Worm (Caenorhabditis elegans) whole organism, young adult: ENCODE measurements around the gene ncap-1.

ENCODE experiments used
- F10E7.11 ChIP-seq: sonication (generic microtip); optimal IDR thresholded peaks from 2 replicates; lab custom pipeline; 2017; ENCODE audit warnings: mild to moderate bottlenecking, missing genetic modification characterization, moderate library complexity, missing compliant biosample characterization
- F37B4.10 ChIP-seq: fragments of 200-800 bp; sonication (Bioruptor generic); IDR thresholded peaks from 2 replicates; pipeline ENCODE4 v1.3.6; 2022; ENCODE audit warnings: missing genetic modification characterization, missing compliant biosample characterization
- ZK185.1 ChIP-seq: sonication (generic microtip); optimal IDR thresholded peaks from 2 replicates; lab custom pipeline; 2016; ENCODE audit warnings: mild to moderate bottlenecking, missing genetic modification characterization, missing compliant biosample characterization; ENCODE audit not compliant: poor library complexity, severe bottlenecking
- ama-1 ChIP-seq, 3 experiments: fragments of 150-350 bp in 1 of 3; sonication (generic microtip) in 2 of 3; optimal IDR thresholded peaks; 2 replicates each; lab custom pipeline; 2014 to 2018; ENCODE audit warnings: missing biosample characterization in 2 of 3, missing genetic modification characterization in 2 of 3, missing genetic modification reagents in 2 of 3
- aptf-3 ChIP-seq: fragments of 200-800 bp; sonication (Bioruptor generic); IDR thresholded peaks from 2 replicates; pipeline ENCODE4 v1.3.6; 2022; ENCODE audit warnings: missing genetic modification characterization, missing compliant biosample characterization
- athp-1 ChIP-seq: sonication (generic microtip); optimal IDR thresholded peaks from 2 replicates; lab custom pipeline; 2017; ENCODE audit warnings: mild to moderate bottlenecking, missing genetic modification characterization, missing compliant biosample characterization
- ceh-79 ChIP-seq: sonication (generic microtip); optimal IDR thresholded peaks from 2 replicates; lab custom pipeline; 2017; ENCODE audit warnings: mild to moderate bottlenecking, missing genetic modification characterization, missing compliant biosample characterization
- efl-1 ChIP-seq: fragments of 150-350 bp; optimal IDR thresholded peaks from 2 replicates; lab custom pipeline; 2014; ENCODE audit warnings: missing biosample characterization, missing genetic modification reagents, missing genetic modification characterization
- hsf-1 ChIP-seq: fragments of 200-800 bp; sonication (Bioruptor generic); IDR thresholded peaks from 2 replicates; pipeline ENCODE4 v1.3.6; 2022; ENCODE audit warnings: missing genetic modification reagents, missing genetic modification characterization, missing compliant biosample characterization
- lin-40 ChIP-seq: sonication (generic microtip); optimal IDR thresholded peaks from 2 replicates; lab custom pipeline; 2016; ENCODE audit warnings: missing genetic modification characterization, mild to moderate bottlenecking, missing compliant biosample characterization, missing genotype, missing genetic modification reagents
- madf-10 ChIP-seq: sonication (generic microtip); optimal IDR thresholded peaks from 2 replicates; lab custom pipeline; 2016; ENCODE audit warnings: mild to moderate bottlenecking, missing genetic modification characterization, missing compliant biosample characterization
- mxl-1 ChIP-seq: sonication (generic microtip); optimal IDR thresholded peaks from 2 replicates; lab custom pipeline; 2016; ENCODE audit warnings: missing genetic modification characterization, missing compliant biosample characterization
- snpc-4 ChIP-seq, 5 experiments: fragments of 150-350 bp in 1 of 5; sonication (generic microtip) in 4 of 5; optimal IDR thresholded peaks; 2 replicates each; lab custom pipeline; 2014 to 2018; ENCODE audit warnings: missing genetic modification characterization in 5 of 5, missing biosample characterization in 3 of 5, antibody characterized with exemption in 2 of 5, mild to moderate bottlenecking in 2 of 5, missing compliant biosample characterization in 2 of 5, missing genotype in 2 of 5, moderate library complexity in 2 of 5, missing genetic modification reagents in 1 of 5
- ztf-22 ChIP-seq: fragments of 200-800 bp; sonication (Bioruptor generic); optimal IDR thresholded peaks from 2 replicates; lab custom pipeline; 2018; ENCODE audit warnings: mild to moderate bottlenecking, missing genetic modification characterization, moderate library complexity, missing compliant biosample characterization

DNA sequence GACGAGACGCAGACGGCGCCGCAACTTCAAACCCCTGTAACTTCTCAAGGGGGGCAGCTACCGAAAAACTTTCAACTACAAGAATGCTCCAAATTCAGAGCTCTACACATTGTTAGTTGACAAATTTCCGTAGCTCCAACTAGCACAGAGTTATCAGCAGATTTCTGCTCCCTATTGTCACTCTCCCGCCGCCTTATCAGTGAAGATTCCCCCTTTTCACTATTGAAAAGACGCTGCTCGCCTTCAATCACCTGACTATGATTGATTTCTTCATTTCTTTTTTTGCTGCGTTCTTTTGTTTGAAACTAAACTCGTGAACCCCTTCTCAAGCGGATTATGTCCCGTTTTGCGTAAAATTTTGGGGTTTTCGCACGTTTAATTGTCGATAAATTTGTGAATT lies 3.2 kb upstream of the ncap-1 start:
- TF ChIP-seq lin-40 (tag; lab: Kevin White, UChicago) (no peak), ztf-22 (no peak), ZK185.1 (tag; lab: Kevin White, UChicago) (no peak), athp-1 (tag; lab: Kevin White, UChicago) (no peak), ama-1 (optimal IDR thresholded peaks at IDR 0.05; lab: Kevin White, UChicago) (no peak), ama-1 (GFP tag; optimal IDR thresholded peaks at IDR 0.05; lab: Kevin White, UChicago) (no peak), F37B4.10 (no peak), hsf-1 (GFP tag; lab: Robert Waterston, UW) (no peak), madf-10 (tag; lab: Kevin White, UChicago) (no peak), F10E7.11 (tag; lab: Kevin White, UChicago) (no peak), ceh-79 (no peak), snpc-4 (GFP tag; optimal IDR thresholded peaks at IDR 0.05; lab: Kevin White, UChicago) (no peak), snpc-4 (tag; optimal IDR thresholded peaks at IDR 0.05; lab: Kevin White, UChicago) (no peak), efl-1 (GFP tag; lab: Kevin White, UChicago) (no peak), aptf-3 (GFP tag; lab: Robert Waterston, UW) (no peak), mxl-1 (tag; lab: Kevin White, UChicago) (no peak)
